Fruit fly (Drosophila melanogaster) whole organism, prepupa: ENCODE measurements around the gene CG17834.

ENCODE experiments used
- CG11294 ChIP-seq: fragments of 200-800 bp; sonication (Bioruptor generic); IDR thresholded peaks from 2 replicates; pipeline ENCODE4 v1.3.6; 2022; ENCODE audit warnings: missing biosample characterization, missing genetic modification characterization
- CG11762 ChIP-seq: fragments of 200-800 bp; sonication (Bioruptor generic); optimal IDR thresholded peaks from 3 replicates; lab custom pipeline; 2016; ENCODE audit warnings: missing biosample characterization, missing genetic modification characterization; ENCODE audit not compliant: insufficient read depth
- CG15336 ChIP-seq: fragments of 200-800 bp; sonication (Bioruptor generic); IDR thresholded peaks from 2 replicates; pipeline ENCODE4 v1.3.6; 2022; ENCODE audit warnings: missing biosample characterization, missing genetic modification characterization
- CG1621 ChIP-seq: fragments of 200-800 bp; sonication (Bioruptor generic); optimal IDR thresholded peaks from 3 replicates; lab custom pipeline; 2018; ENCODE audit warnings: missing biosample characterization, mild to moderate bottlenecking, missing genetic modification characterization
- CG16779 ChIP-seq: fragments of 200-800 bp; sonication (Bioruptor generic); optimal IDR thresholded peaks from 3 replicates; lab custom pipeline; 2017; ENCODE audit warnings: missing biosample characterization, mild to moderate bottlenecking, missing genetic modification characterization
- CG3032 ChIP-seq: fragments of 200-800 bp; optimal IDR thresholded peaks from 2 replicates; lab custom pipeline; 2019; ENCODE audit warnings: missing biosample characterization, mild to moderate bottlenecking, missing genetic modification characterization, moderate library complexity
- CG31627 ChIP-seq: fragments of 200-800 bp; sonication (Bioruptor generic); optimal IDR thresholded peaks from 3 replicates; lab custom pipeline; 2016; ENCODE audit warnings: missing biosample characterization, missing genetic modification characterization
- CG32006 ChIP-seq: fragments of 200-800 bp; sonication (Bioruptor generic); optimal IDR thresholded peaks from 3 replicates; lab custom pipeline; 2017; ENCODE audit warnings: missing biosample characterization, mild to moderate bottlenecking, missing genetic modification characterization
- CG34406 ChIP-seq: fragments of 200-800 bp; sonication (Bioruptor generic); optimal IDR thresholded peaks from 3 replicates; lab custom pipeline; 2016; ENCODE audit warnings: missing biosample characterization, missing genetic modification characterization
- CG3919 ChIP-seq: fragments of 200-800 bp; sonication (Bioruptor generic); optimal IDR thresholded peaks from 3 replicates; lab custom pipeline; 2016; ENCODE audit warnings: missing biosample characterization, missing genetic modification characterization
- CG4318 ChIP-seq: fragments of 200-800 bp; sonication (Bioruptor generic); optimal IDR thresholded peaks from 3 replicates; lab custom pipeline; 2017; ENCODE audit warnings: missing biosample characterization, mild to moderate bottlenecking, missing genetic modification characterization
- CG6163 ChIP-seq: fragments of 200-800 bp; sonication (Bioruptor generic); IDR thresholded peaks from 3 replicates; pipeline ENCODE4 v1.3.6; 2022; ENCODE audit warnings: missing biosample characterization, missing genetic modification characterization
- CG6276 ChIP-seq: fragments of 200-800 bp; sonication (Bioruptor generic); optimal IDR thresholded peaks from 2 replicates; lab custom pipeline; 2017; ENCODE audit warnings: missing biosample characterization, mild to moderate bottlenecking, missing genetic modification characterization
- CG6792 ChIP-seq: fragments of 200-800 bp; sonication (Bioruptor generic); optimal IDR thresholded peaks from 3 replicates; lab custom pipeline; 2016; ENCODE audit warnings: missing biosample characterization, missing genetic modification characterization
- CG6808 ChIP-seq: fragments of 200-800 bp; sonication (Bioruptor generic); optimal IDR thresholded peaks from 3 replicates; lab custom pipeline; 2017; ENCODE audit warnings: missing biosample characterization, missing genetic modification characterization, mild to moderate bottlenecking, moderate library complexity, missing genetic modification reagents
- CG6854 ChIP-seq: fragments of 200-800 bp; sonication (Bioruptor generic); optimal IDR thresholded peaks from 2 replicates; lab custom pipeline; 2017; ENCODE audit warnings: missing biosample characterization, mild to moderate bottlenecking, missing genetic modification characterization
- CG7368 ChIP-seq: fragments of 200-800 bp; sonication (Bioruptor generic); optimal IDR thresholded peaks from 3 replicates; lab custom pipeline; 2016; ENCODE audit warnings: missing biosample characterization, missing genetic modification characterization
- CG8319 ChIP-seq: fragments of 200-800 bp; sonication (Bioruptor generic); optimal IDR thresholded peaks from 3 replicates; lab custom pipeline; 2016; ENCODE audit warnings: missing biosample characterization, missing genetic modification characterization
- CG8632 ChIP-seq: fragments of 200-800 bp; sonication (Bioruptor generic); optimal IDR thresholded peaks from 3 replicates; lab custom pipeline; 2016; ENCODE audit warnings: missing biosample characterization, missing genetic modification characterization
- CG9139 ChIP-seq: fragments of 200-800 bp; sonication (Bioruptor generic); optimal IDR thresholded peaks from 3 replicates; lab custom pipeline; 2017; ENCODE audit warnings: missing biosample characterization, mild to moderate bottlenecking, missing genetic modification characterization
- Eip78C ChIP-seq: fragments of 200-800 bp; sonication (Bioruptor generic); peaks from one replicate; lab custom pipeline; 2016; ENCODE audit warnings: missing biosample characterization, missing genetic modification characterization
- Eip93F ChIP-seq: fragments of 200-800 bp; sonication (Bioruptor generic); optimal IDR thresholded peaks from 2 replicates; lab custom pipeline; 2016; ENCODE audit warnings: missing biosample characterization, mild to moderate bottlenecking, missing genetic modification characterization
- Ets21C ChIP-seq: fragments of 200-800 bp; sonication (Bioruptor generic); optimal IDR thresholded peaks from 3 replicates; lab custom pipeline; 2016; ENCODE audit warnings: missing biosample characterization, missing genetic modification characterization
- Ets96B ChIP-seq: fragments of 200-800 bp; optimal IDR thresholded peaks from 2 replicates; lab custom pipeline; 2019; ENCODE audit warnings: missing biosample characterization, mild to moderate bottlenecking, missing genetic modification characterization, moderate library complexity
- Hr4 ChIP-seq: fragments of 200-800 bp; sonication (Bioruptor generic); optimal IDR thresholded peaks from 3 replicates; lab custom pipeline; 2016; ENCODE audit warnings: missing biosample characterization, missing genetic modification characterization
- Lpt ChIP-seq: fragments of 200-800 bp; sonication (Bioruptor generic); optimal IDR thresholded peaks from 3 replicates; lab custom pipeline; 2016; ENCODE audit warnings: missing biosample characterization, missing genetic modification characterization
- OdsH ChIP-seq: fragments of 200-800 bp; sonication (Bioruptor generic); optimal IDR thresholded peaks from 3 replicates; lab custom pipeline; 2016; ENCODE audit warnings: missing biosample characterization, missing genetic modification characterization
- Smox ChIP-seq: fragments of 200-800 bp; sonication (Bioruptor generic); optimal IDR thresholded peaks from 3 replicates; lab custom pipeline; 2016; ENCODE audit warnings: missing biosample characterization, missing genetic modification characterization
- Sox102F ChIP-seq: fragments of 200-800 bp; sonication (Bioruptor generic); optimal IDR thresholded peaks from 2 replicates; lab custom pipeline; 2016; ENCODE audit warnings: missing biosample characterization, mild to moderate bottlenecking, missing genetic modification characterization
- Sox14 ChIP-seq: fragments of 200-800 bp; sonication (Bioruptor generic); optimal IDR thresholded peaks from 3 replicates; lab custom pipeline; 2016; ENCODE audit warnings: missing biosample characterization, missing genetic modification characterization
- Sox15 ChIP-seq: fragments of 200-800 bp; sonication (Bioruptor generic); optimal IDR thresholded peaks from 3 replicates; lab custom pipeline; 2016; ENCODE audit warnings: missing biosample characterization, missing genetic modification characterization
- achi ChIP-seq: fragments of 200-800 bp; sonication (Bioruptor generic); optimal IDR thresholded peaks from 3 replicates; lab custom pipeline; 2016; ENCODE audit warnings: missing biosample characterization, missing genetic modification characterization
- acj6 ChIP-seq: fragments of 200-800 bp; sonication (Bioruptor generic); optimal IDR thresholded peaks from 3 replicates; lab custom pipeline; 2016; ENCODE audit warnings: missing biosample characterization, missing genetic modification characterization
- dac ChIP-seq: fragments of 200-800 bp; sonication (Bioruptor generic); optimal IDR thresholded peaks from 2 replicates; lab custom pipeline; 2017; ENCODE audit warnings: missing biosample characterization, mild to moderate bottlenecking, missing genetic modification characterization
- dsx ChIP-seq: fragments of 200-800 bp; optimal IDR thresholded peaks from 3 replicates; lab custom pipeline; 2019; ENCODE audit warnings: missing biosample characterization, mild to moderate bottlenecking, missing genetic modification characterization, moderate library complexity; ENCODE audit not compliant: poor library complexity, severe bottlenecking
- eg ChIP-seq: fragments of 200-800 bp; sonication (Bioruptor generic); IDR thresholded peaks from 3 replicates; pipeline ENCODE4 v1.3.6; 2022; ENCODE audit warnings: missing biosample characterization, missing genetic modification characterization
- esn ChIP-seq: fragments of 200-800 bp; sonication (Bioruptor generic); optimal IDR thresholded peaks from 2 replicates; lab custom pipeline; 2016; ENCODE audit warnings: missing biosample characterization, mild to moderate bottlenecking, missing genetic modification characterization, moderate library complexity
- fd85E ChIP-seq: fragments of 200-800 bp; sonication (Bioruptor generic); optimal IDR thresholded peaks from 3 replicates; lab custom pipeline; 2016; ENCODE audit warnings: missing biosample characterization, missing genetic modification characterization
- fkh ChIP-seq: fragments of 200-800 bp; sonication (Bioruptor generic); optimal IDR thresholded peaks from 3 replicates; lab custom pipeline; 2017; ENCODE audit warnings: missing biosample characterization, mild to moderate bottlenecking, missing genetic modification characterization, moderate library complexity
- lz ChIP-seq: fragments of 200-800 bp; sonication (Bioruptor generic); optimal IDR thresholded peaks from 3 replicates; lab custom pipeline; 2016; ENCODE audit warnings: missing biosample characterization, missing genetic modification characterization
- net ChIP-seq: fragments of 200-800 bp; sonication (Bioruptor generic); optimal IDR thresholded peaks from 3 replicates; lab custom pipeline; 2016; ENCODE audit warnings: missing biosample characterization, missing genetic modification characterization
- pdm3 ChIP-seq: fragments of 200-800 bp; sonication (Bioruptor generic); optimal IDR thresholded peaks from 3 replicates; lab custom pipeline; 2016; ENCODE audit warnings: missing biosample characterization, missing genetic modification characterization
- salr ChIP-seq, 2 experiments: fragments of 200-800 bp; sonication (Bioruptor generic); optimal IDR thresholded peaks; 3 replicates each; lab custom pipeline; 2016 to 2018; ENCODE audit warnings: missing biosample characterization in 2 of 2, missing genetic modification characterization in 2 of 2, mild to moderate bottlenecking in 1 of 2
- spab ChIP-seq: fragments of 200-800 bp; sonication (Bioruptor generic); optimal IDR thresholded peaks from 2 replicates; lab custom pipeline; 2017; ENCODE audit warnings: missing biosample characterization, mild to moderate bottlenecking, missing genetic modification characterization, missing genetic modification reagents
- ss ChIP-seq, 2 experiments: fragments of 200-800 bp; sonication (Bioruptor generic); optimal IDR thresholded peaks; 2 replicates in 1 of 2; 3 replicates in 1 of 2; lab custom pipeline; 2017 to 2018; ENCODE audit warnings: mild to moderate bottlenecking in 2 of 2, missing biosample characterization in 2 of 2, missing genetic modification characterization in 2 of 2, moderate library complexity in 1 of 2
- svp ChIP-seq: fragments of 200-800 bp; sonication (Bioruptor generic); peaks from one replicate; lab custom pipeline; 2016; ENCODE audit warnings: missing biosample characterization, missing genetic modification characterization
- topi ChIP-seq: fragments of 200-800 bp; sonication (Bioruptor generic); optimal IDR thresholded peaks from 3 replicates; lab custom pipeline; 2016; ENCODE audit warnings: missing biosample characterization, missing genetic modification characterization
- vri ChIP-seq: fragments of 200-800 bp; sonication (Bioruptor generic); optimal IDR thresholded peaks from 3 replicates; lab custom pipeline; 2016; ENCODE audit warnings: missing biosample characterization, mild to moderate bottlenecking, missing genetic modification characterization

The CG17834 gene

DNA sequence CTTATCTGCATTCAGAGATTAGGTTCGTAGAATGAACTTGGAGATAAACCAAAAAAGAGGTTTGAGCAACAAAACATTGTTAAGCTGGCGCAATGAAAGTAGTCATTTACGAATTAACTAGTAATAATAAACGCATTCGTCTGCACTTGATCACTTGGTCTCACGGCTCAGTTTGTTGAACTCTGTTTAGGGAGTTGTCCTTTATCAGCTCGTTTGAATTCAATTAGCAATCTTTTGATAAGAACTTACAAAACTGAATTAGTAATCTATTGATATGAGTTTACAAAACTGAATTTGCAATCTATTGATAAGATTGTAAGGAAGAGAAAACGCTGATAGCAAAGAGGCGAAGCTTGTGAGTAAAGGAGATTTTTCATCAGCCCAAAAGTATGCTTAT, 5.2 kb downstream of the CG17834 start:
- TF ChIP-seq CG1621, result no peak

DNA sequence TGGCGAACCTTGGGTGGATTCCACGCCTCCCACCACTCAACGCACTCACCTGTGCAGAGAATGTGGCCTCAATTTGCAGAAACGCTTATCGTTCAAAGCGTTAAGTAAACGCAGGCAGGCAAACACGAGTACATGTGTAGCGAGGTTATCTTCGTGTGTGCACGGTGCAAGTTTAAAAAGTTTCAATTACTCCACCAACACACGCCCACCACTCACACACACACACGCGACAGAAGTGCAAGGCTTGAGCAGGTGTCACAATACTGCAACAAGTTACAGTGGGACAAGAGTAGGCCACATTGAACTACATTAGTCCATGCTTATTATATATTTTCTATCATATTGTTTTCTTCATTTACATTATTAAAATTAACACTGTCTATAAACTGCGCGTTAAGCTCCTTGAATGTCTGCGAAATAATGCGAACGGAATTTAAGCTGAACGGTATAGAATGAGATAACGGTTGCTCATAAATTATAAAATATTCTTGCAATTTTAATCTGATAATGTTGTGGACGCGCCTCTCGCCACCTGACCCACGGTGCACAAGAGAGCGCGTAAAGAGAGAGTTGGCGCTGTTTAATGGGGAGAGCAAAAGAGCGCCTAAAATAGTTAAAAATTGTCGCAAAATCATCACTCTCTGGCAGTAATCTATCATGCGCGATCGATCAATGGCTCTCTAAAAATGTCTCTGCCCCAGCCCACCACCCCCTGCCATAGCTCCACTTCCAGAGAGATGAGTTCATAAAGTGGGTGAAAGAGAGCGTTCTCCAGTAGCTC, 5.8 kb downstream of the CG17834 start:
- TF ChIP-seq ss (GFP tag; optimal IDR thresholded peaks at IDR 0.05; lab: Kevin White, UChicago) (peak; percentile 96), lz (GFP tag; lab: Kevin White, UChicago) (peak; percentile 98), Ets96B (peak; percentile 97), CG11762 (GFP tag; lab: Kevin White, UChicago) (peak; percentile 98), CG8319 (GFP tag; lab: Kevin White, UChicago) (peak; percentile 97), CG8632 (peak; percentile 97), CG32006 (GFP tag; lab: Kevin White, UChicago) (peak; percentile 99), Hr4 (GFP tag; lab: Kevin White, UChicago) (peak; percentile 99), CG6808 (GFP tag; lab: Kevin White, UChicago) (peak; percentile 96), CG6792 (peak; percentile 98), CG1621 (peak; percentile 96), fd85E (GFP tag; lab: Kevin White, UChicago) (peak; percentile 94), eg (peak; percentile 97), vri (GFP tag; lab: Kevin White, UChicago) (peak; percentile 95), CG15336 (peak; percentile 99), CG7368 (GFP tag; lab: Kevin White, UChicago) (peak; percentile 94), CG31627 (GFP tag; lab: Kevin White, UChicago) (peak; percentile 95), Eip93F (GFP tag; lab: Kevin White, UChicago) (peak; percentile 96), Sox15 (GFP tag; lab: Kevin White, UChicago) (peak; percentile 98), esn (peak; percentile 98), CG16779 (tag; lab: Kevin White, UChicago) (peak; percentile 97), Smox (GFP tag; lab: Kevin White, UChicago) (peak; percentile 98), OdsH (GFP tag; lab: Kevin White, UChicago) (peak; percentile 98), Eip78C (GFP tag; lab: Kevin White, UChicago) (peak; percentile 100), dac (peak; percentile 98), CG3919 (GFP tag; lab: Kevin White, UChicago) (peak; percentile 97), CG9139 (GFP tag; lab: Kevin White, UChicago) (peak; percentile 91), Sox14 (peak; percentile 98), Lpt (GFP tag; lab: Kevin White, UChicago) (peak; percentile 98), Sox102F (peak; percentile 98), CG6276 (GFP tag; lab: Kevin White, UChicago) (peak; percentile 99), dsx (GFP tag; lab: Kevin White, UChicago) (peak; percentile 95), Ets21C (peak; percentile 96), spab (peak; percentile 97), salr (GFP tag; optimal IDR thresholded peaks at IDR 0.05; lab: Kevin White, UChicago) (peak; percentile 95 to 96), CG11294 (GFP tag; lab: Robert Waterston, UW) (peak; percentile 96), net (GFP tag; lab: Kevin White, UChicago) (peak; percentile 98), achi (GFP tag; lab: Kevin White, UChicago) (peak; percentile 98), CG4318 (GFP tag; lab: Kevin White, UChicago) (peak; percentile 98), CG6854 (GFP tag; lab: Kevin White, UChicago) (peak; percentile 98), CG34406 (GFP tag; lab: Kevin White, UChicago) (peak; percentile 98), topi (peak; percentile 98), pdm3 (GFP tag; lab: Kevin White, UChicago) (peak; percentile 98), fkh (GFP tag; lab: Kevin White, UChicago) (peak; percentile 89), svp (peak; percentile 100), acj6 (GFP tag; lab: Kevin White, UChicago) (peak; percentile 98), CG6163 (peak; percentile 97), CG3032 (tag; lab: Kevin White, UChicago) (peak; percentile 98)
